Fruit fly (Drosophila melanogaster): ENCODE data around the gene gdl-ORF39.

gdl-ORF39 gene

dm6 chr3L:15537916-15538581 is 28.8 kb downstream of the gdl-ORF39 start (continued):
- TF ChIP-seq Dek (tag; optimal IDR thresholded peaks at IDR 0.05) (peak; percentile 43), Stat92E (GFP tag; optimal IDR thresholded peaks at IDR 0.05) (no peak), schlank (tag; optimal IDR thresholded peaks at IDR 0.05) (no peak), bsh (GFP tag; optimal IDR thresholded peaks at IDR 0.05) (peak in 1 of 2 experiments; percentile 80), dysf (GFP tag; IDR thresholded peaks at IDR 0.05) (peak; percentile 57; the same call in 2 of the 3 replicates), yki (optimal IDR thresholded peaks at IDR 0.05) (no peak), bbx (GFP tag; IDR thresholded peaks at IDR 0.05; ENCODE audit: partially characterized antibody) (no peak), ase (GFP tag; IDR thresholded peaks at IDR 0.05) (peak; percentile 41; the same call in 1 of the 3 replicates), CG14014 (GFP tag; IDR thresholded peaks at IDR 0.05) (no peak), Mes4 (GFP tag; optimal IDR thresholded peaks at IDR 0.05) (peak; percentile 2), CG3281 (GFP tag; optimal IDR thresholded peaks at IDR 0.05) (peak; percentile 70), CG12104 (GFP tag; optimal IDR thresholded peaks at IDR 0.05) (peak; percentile 58), CG3065 (GFP tag; optimal IDR thresholded peaks at IDR 0.05) (no peak), repo (GFP tag; optimal IDR thresholded peaks at IDR 0.05) (no peak), pfk (GFP tag; optimal IDR thresholded peaks at IDR 0.05) (no peak), CG7786 (GFP tag; optimal IDR thresholded peaks at IDR 0.05) (no peak), zen2 (GFP tag; IDR thresholded peaks at IDR 0.05; ENCODE audit: partially characterized antibody) (no peak), insv (GFP tag; optimal IDR thresholded peaks at IDR 0.05) (no peak), Hr51 (GFP tag; optimal IDR thresholded peaks at IDR 0.05) (peak; percentile 14 to 86), CG11504 (tag; optimal IDR thresholded peaks at IDR 0.05) (peak; percentile 85), sc (optimal IDR thresholded peaks at IDR 0.05) (no peak), sc (GFP tag; optimal IDR thresholded peaks at IDR 0.05) (peak; percentile 69), dimm (GFP tag; IDR thresholded peaks at IDR 0.05) (no peak), ro (GFP tag; IDR thresholded peaks at IDR 0.05) (no peak), CHES-1-like (GFP tag; optimal IDR thresholded peaks at IDR 0.05) (peak; percentile 7), CG9797 (GFP tag; optimal IDR thresholded peaks at IDR 0.05) (no peak), CG13894 (tag; optimal IDR thresholded peaks at IDR 0.05) (no peak), Max (GFP tag; optimal IDR thresholded peaks at IDR 0.05) (peak; percentile 55), Aef1 (GFP tag; IDR thresholded peaks at IDR 0.05) (0 out of 3 replicates have a peak, but pooled peaks have one; percentile 10), psq (GFP tag; optimal IDR thresholded peaks at IDR 0.05) (no peak), CG34224 (GFP tag; IDR thresholded peaks at IDR 0.05; ENCODE audit: partially characterized antibody) (no peak), ap (GFP tag; IDR thresholded peaks at IDR 0.05) (no peak), CG16815 (GFP tag; optimal IDR thresholded peaks at IDR 0.05) (peak; percentile 52), sna (GFP tag; IDR thresholded peaks at IDR 0.05; ENCODE audit: partially characterized antibody) (no peak), Drgx (GFP tag; IDR thresholded peaks at IDR 0.05) (peak; percentile 56), Trl (optimal IDR thresholded peaks at IDR 0.05) (no peak), Trl (GFP tag; optimal IDR thresholded peaks at IDR 0.05) (peak; percentile 52), Fer1 (GFP tag; optimal IDR thresholded peaks at IDR 0.05) (peak; percentile 55), CG43689 (GFP tag; IDR thresholded peaks at IDR 0.05) (no peak), HLH54F (GFP tag; optimal IDR thresholded peaks at IDR 0.05) (peak; percentile 10), CG11085 (GFP tag; IDR thresholded peaks at IDR 0.05) (no peak), dmrt99B (tag; optimal IDR thresholded peaks at IDR 0.05) (peak; percentile 82), hbn (GFP tag; IDR thresholded peaks at IDR 0.05; ENCODE audit: partially characterized antibody) (no peak), dan (GFP tag; IDR thresholded peaks at IDR 0.05) (no peak), Hey (tag; optimal IDR thresholded peaks at IDR 0.05) (no peak), CG4282 (GFP tag; optimal IDR thresholded peaks at IDR 0.05) (no peak), tup (GFP tag; optimal IDR thresholded peaks at IDR 0.05) (no peak), CG14965 (GFP tag; optimal IDR thresholded peaks at IDR 0.05; ENCODE audit: borderline replicate concordance) (no peak), gce (GFP tag; IDR thresholded peaks at IDR 0.05) (peak; percentile 35; the same call in 1 of the 3 replicates), CG31441 (GFP tag; IDR thresholded peaks at IDR 0.05) (peak; percentile 80)

All from whole organism, embryonic.